Worm (Caenorhabditis elegans) whole organism, L4 larva: ENCODE measurements around the gene spig-9.

ENCODE experiments used
- D1046.2 ChIP-seq: fragments of 200-800 bp; sonication (Bioruptor generic); IDR thresholded peaks from 2 replicates; pipeline ENCODE4 v1.3.6; 2022; ENCODE audit warnings: missing genetic modification characterization, missing compliant biosample characterization
- F10B5.3 ChIP-seq: sonication (generic microtip); optimal IDR thresholded peaks from 2 replicates; lab custom pipeline; 2016; ENCODE audit warnings: mild to moderate bottlenecking, missing genetic modification characterization, missing compliant biosample characterization
- F26F4.8 ChIP-seq: fragments of 200-800 bp; sonication (Bioruptor generic); conservative IDR thresholded peaks from 2 replicates; pipeline ENCODE4 v1.3.6; 2022; ENCODE audit warnings: missing genetic modification characterization, missing compliant biosample characterization
- F44E2.7 ChIP-seq: fragments of 200-800 bp; sonication (Bioruptor generic); IDR thresholded peaks from 2 replicates; pipeline ENCODE4 v2.1.2; 2022; ENCODE audit warnings: missing genetic modification characterization, missing compliant biosample characterization
- R02D3.7 ChIP-seq: fragments of 150-350 bp; sonication (generic microtip); optimal IDR thresholded peaks from 3 replicates; lab custom pipeline; 2014; ENCODE audit warnings: missing biosample characterization, missing genetic modification characterization
- Y105C5A.15 ChIP-seq: fragments of 200-800 bp; sonication (Bioruptor generic); IDR thresholded peaks from 2 replicates; pipeline ENCODE4 v1.3.6; 2022; ENCODE audit warnings: missing genetic modification characterization, missing compliant biosample characterization
- ZK546.5 ChIP-seq, 2 experiments: sonication (generic microtip); optimal IDR thresholded peaks; 2 replicates each; lab custom pipeline; 2017; ENCODE audit warnings: missing biosample characterization in 2 of 2, missing genetic modification characterization in 2 of 2
- ceh-20 ChIP-seq: fragments of 200-800 bp; sonication (Bioruptor generic); IDR thresholded peaks from 2 replicates; pipeline ENCODE4 v1.3.6; 2022; ENCODE audit warnings: missing genetic modification reagents, missing genetic modification characterization, missing compliant biosample characterization
- cey-2 ChIP-seq: sonication (generic microtip); optimal IDR thresholded peaks from 3 replicates; lab custom pipeline; 2017; ENCODE audit warnings: missing genetic modification characterization, mild to moderate bottlenecking, missing compliant biosample characterization, antibody characterized with exemption, borderline replicate concordance; ENCODE audit not compliant: insufficient read depth
- daf-12 ChIP-seq: fragments of 150-350 bp; optimal IDR thresholded peaks from 2 replicates; lab custom pipeline; 2014; ENCODE audit warnings: missing biosample characterization, missing genetic modification reagents, missing genetic modification characterization
- daf-16 ChIP-seq, 3 experiments: sonication (generic microtip); optimal IDR thresholded peaks; 2 replicates each; lab custom pipeline; 2016 to 2017; ENCODE audit warnings: missing genetic modification characterization in 3 of 3, missing genetic modification reagents in 3 of 3, mild to moderate bottlenecking in 2 of 3, missing compliant biosample characterization in 2 of 3, missing biosample characterization in 1 of 3, moderate library complexity in 1 of 3
- dmd-6 ChIP-seq: fragments of 200-800 bp; sonication (Bioruptor generic); IDR thresholded peaks from 2 replicates; pipeline ENCODE4 v1.3.6; 2022; ENCODE audit warnings: missing genetic modification reagents, missing genetic modification characterization, missing compliant biosample characterization
- dpl-1 ChIP-seq: fragments of 150-350 bp; optimal IDR thresholded peaks from 2 replicates; lab custom pipeline; 2014; ENCODE audit warnings: missing biosample characterization, missing genetic modification reagents, missing genetic modification characterization
- duxl-1 ChIP-seq: sonication (generic microtip); optimal IDR thresholded peaks from 2 replicates; lab custom pipeline; 2016; ENCODE audit warnings: mild to moderate bottlenecking, missing genetic modification characterization, moderate library complexity, missing compliant biosample characterization; ENCODE audit not compliant: poor library complexity
- dve-1 ChIP-seq: sonication (generic microtip); optimal IDR thresholded peaks from 2 replicates; lab custom pipeline; 2017; ENCODE audit warnings: antibody characterized with exemption, mild to moderate bottlenecking, missing genetic modification characterization, missing compliant biosample characterization; ENCODE audit not compliant: insufficient read depth
- egl-27 ChIP-seq: sonication (generic microtip); optimal IDR thresholded peaks from 3 replicates; lab custom pipeline; 2017; ENCODE audit warnings: missing biosample characterization, missing genetic modification reagents, missing genetic modification characterization
- egl-43 ChIP-seq: fragments of 200-800 bp; sonication (Bioruptor generic); IDR thresholded peaks from 2 replicates; pipeline ENCODE4 v1.3.6; 2022; ENCODE audit warnings: missing genetic modification reagents, missing genetic modification characterization, missing compliant biosample characterization
- fkh-10 ChIP-seq: fragments of 150-350 bp; optimal IDR thresholded peaks from 2 replicates; lab custom pipeline; 2014; ENCODE audit warnings: missing biosample characterization, missing genetic modification reagents, missing genetic modification characterization
- gei-8 ChIP-seq: fragments of 200-800 bp; sonication (Bioruptor generic); optimal IDR thresholded peaks from 2 replicates; lab custom pipeline; 2018; ENCODE audit warnings: mild to moderate bottlenecking, missing genetic modification characterization, missing compliant biosample characterization
- lin-1 ChIP-seq: fragments of 200-800 bp; sonication (Bioruptor generic); IDR thresholded peaks from 2 replicates; pipeline ENCODE4 v1.3.6; 2022; ENCODE audit warnings: missing genetic modification reagents, missing genetic modification characterization, missing compliant biosample characterization
- lin-29 ChIP-seq: fragments of 200-800 bp; sonication (Bioruptor generic); IDR thresholded peaks from 2 replicates; pipeline ENCODE4 v1.3.6; 2022; ENCODE audit warnings: missing genetic modification reagents, missing genetic modification characterization, missing compliant biosample characterization
- lir-3 ChIP-seq: sonication (generic microtip); optimal IDR thresholded peaks from 2 replicates; lab custom pipeline; 2016; ENCODE audit warnings: mild to moderate bottlenecking, missing genetic modification characterization, missing compliant biosample characterization
- madf-5 ChIP-seq, 2 experiments: fragments of 200-800 bp; sonication (Bioruptor generic); IDR thresholded peaks; 2 replicates each; pipeline ENCODE4 v1.3.6; 2022; ENCODE audit warnings: missing compliant biosample characterization in 2 of 2, missing genetic modification characterization in 2 of 2
- mdt-29 ChIP-seq: fragments of 200-800 bp; sonication (Bioruptor generic); IDR thresholded peaks from 2 replicates; pipeline ENCODE4 v1.3.6; 2022; ENCODE audit warnings: missing genetic modification reagents, missing genetic modification characterization, missing compliant biosample characterization
- mes-2 ChIP-seq: sonication (generic microtip); optimal IDR thresholded peaks from 2 replicates; lab custom pipeline; 2016; ENCODE audit warnings: missing genotype, mild to moderate bottlenecking, missing genetic modification characterization, missing compliant biosample characterization; ENCODE audit not compliant: poor library complexity, severe bottlenecking
- mxl-2 ChIP-seq: fragments of 200-800 bp; sonication (Bioruptor generic); conservative IDR thresholded peaks from 2 replicates; pipeline ENCODE4 v1.3.6; 2022; ENCODE audit warnings: missing genetic modification reagents, missing genetic modification characterization, missing compliant biosample characterization
- mxl-3 ChIP-seq: fragments of 200-800 bp; sonication (Bioruptor generic); optimal IDR thresholded peaks from 2 replicates; lab custom pipeline; 2018; ENCODE audit warnings: mild to moderate bottlenecking, missing genetic modification characterization, missing compliant biosample characterization
- nhr-10 ChIP-seq: fragments of 150-350 bp; optimal IDR thresholded peaks from 2 replicates; lab custom pipeline; 2014; ENCODE audit warnings: missing biosample characterization, missing genetic modification characterization
- nhr-111 ChIP-seq: fragments of 200-800 bp; sonication (Bioruptor generic); optimal IDR thresholded peaks from 2 replicates; lab custom pipeline; 2018; ENCODE audit warnings: mild to moderate bottlenecking, missing genetic modification characterization, missing compliant biosample characterization
- nhr-237 ChIP-seq: sonication (generic microtip); optimal IDR thresholded peaks from 2 replicates; lab custom pipeline; 2017; ENCODE audit warnings: missing biosample characterization, missing genetic modification characterization
- nhr-25 ChIP-seq: sonication (generic microtip); optimal IDR thresholded peaks from 2 replicates; lab custom pipeline; 2017; ENCODE audit warnings: missing genetic modification characterization, mild to moderate bottlenecking, missing compliant biosample characterization, antibody characterized with exemption, moderate library complexity, borderline replicate concordance; ENCODE audit not compliant: insufficient read depth
- nhr-42 ChIP-seq: fragments of 200-800 bp; sonication (Bioruptor generic); IDR thresholded peaks from 2 replicates; pipeline ENCODE4 v1.3.6; 2022; ENCODE audit warnings: missing genetic modification characterization, missing compliant biosample characterization
- nhr-48 ChIP-seq: sonication (generic microtip); optimal IDR thresholded peaks from 2 replicates; lab custom pipeline; 2016; ENCODE audit warnings: mild to moderate bottlenecking, missing genetic modification characterization, missing compliant biosample characterization
- nhr-77 ChIP-seq: fragments of 150-350 bp; optimal IDR thresholded peaks from 2 replicates; lab custom pipeline; 2014; ENCODE audit warnings: missing biosample characterization, missing genetic modification characterization
- pha-4 ChIP-seq, 2 experiments: fragments of 150-350 bp in 1 of 2; fragments of 200-800 bp in 1 of 2; sonication (Bioruptor generic) in 1 of 2; IDR thresholded peaks in 1 of 2; optimal IDR thresholded peaks in 1 of 2; 2 replicates each; pipeline versions ENCODE4 v1.3.6 to Lab custom; 2014 to 2022; ENCODE audit warnings: missing genetic modification characterization in 2 of 2, missing genetic modification reagents in 2 of 2, missing biosample characterization in 1 of 2, missing compliant biosample characterization in 1 of 2
- pqm-1 ChIP-seq: sonication (generic microtip); optimal IDR thresholded peaks from 2 replicates; lab custom pipeline; 2017; ENCODE audit warnings: missing biosample characterization, missing genetic modification characterization
- saeg-2 ChIP-seq: fragments of 200-800 bp; sonication (Bioruptor generic); IDR thresholded peaks from 2 replicates; pipeline ENCODE4 v1.3.6; 2022; ENCODE audit warnings: missing genetic modification reagents, missing genetic modification characterization, missing compliant biosample characterization
- set-16 ChIP-seq: fragments of 200-800 bp; sonication (Bioruptor generic); IDR thresholded peaks from 2 replicates; pipeline ENCODE4 v1.3.6; 2022; ENCODE audit warnings: missing genetic modification reagents, missing genetic modification characterization, missing compliant biosample characterization
- skn-1 ChIP-seq: fragments of 150-350 bp; optimal IDR thresholded peaks from 2 replicates; lab custom pipeline; 2014; ENCODE audit warnings: missing biosample characterization, missing genetic modification characterization
- snpc-4 ChIP-seq: fragments of 150-350 bp; optimal IDR thresholded peaks from 2 replicates; lab custom pipeline; 2014; ENCODE audit warnings: missing biosample characterization, missing genetic modification characterization
- spr-1 ChIP-seq: sonication (generic microtip); optimal IDR thresholded peaks from 2 replicates; lab custom pipeline; 2016; ENCODE audit warnings: mild to moderate bottlenecking, missing genetic modification characterization, missing compliant biosample characterization
- tag-97 ChIP-seq: fragments of 200-800 bp; sonication (Bioruptor generic); IDR thresholded peaks from 2 replicates; pipeline ENCODE4 v1.3.6; 2022; ENCODE audit warnings: missing genetic modification characterization, missing compliant biosample characterization
- tra-1 ChIP-seq: fragments of 200-800 bp; sonication (Bioruptor generic); IDR thresholded peaks from 2 replicates; pipeline ENCODE4 v1.3.6; 2022; ENCODE audit warnings: missing genetic modification reagents, missing genetic modification characterization, missing compliant biosample characterization
- unc-39 ChIP-seq: sonication (generic microtip); optimal IDR thresholded peaks from 2 replicates; lab custom pipeline; 2017; ENCODE audit warnings: missing biosample characterization, missing genetic modification characterization
- unc-62 ChIP-seq, 3 experiments: fragments of 150-350 bp in 1 of 3; sonication (generic microtip); optimal IDR thresholded peaks in 2 of 3; peaks in 1 of 3; 1 replicate in 1 of 3; 2 replicates in 2 of 3; lab custom pipeline; 2014 to 2017; ENCODE audit warnings: missing biosample characterization in 3 of 3, missing genetic modification characterization in 3 of 3, missing genetic modification reagents in 3 of 3, missing genotype in 1 of 3
- vab-7 ChIP-seq: fragments of 200-800 bp; sonication (Bioruptor generic); IDR thresholded peaks from 2 replicates; pipeline ENCODE4 v1.3.6; 2022; ENCODE audit warnings: missing genetic modification reagents, missing genetic modification characterization, missing compliant biosample characterization
- zfp-3 ChIP-seq: fragments of 200-800 bp; sonication (Bioruptor generic); conservative IDR thresholded peaks from 2 replicates; pipeline ENCODE4 v1.3.6; 2022; ENCODE audit warnings: missing genetic modification reagents, missing genetic modification characterization, missing compliant biosample characterization
- zip-11 ChIP-seq: fragments of 200-800 bp; sonication (Bioruptor generic); IDR thresholded peaks from 2 replicates; pipeline ENCODE4 v1.3.6; 2022; ENCODE audit warnings: missing genetic modification characterization, missing compliant biosample characterization
- ztf-7 ChIP-seq: fragments of 150-350 bp; optimal IDR thresholded peaks from 2 replicates; lab custom pipeline; 2014; ENCODE audit warnings: missing biosample characterization, missing genetic modification characterization

spig-9 gene

ce11 chrV:13565197-13565596 lies 46.5 kb downstream of the spig-9 start (continued):
- TF ChIP-seq F10B5.3 (tag; lab: Kevin White, UChicago), result no peak
- TF ChIP-seq nhr-48 (tag; lab: Kevin White, UChicago), result peak; percentile 93
- no peak for TF ChIP-seq F26F4.8 (GFP tag; lab: Robert Waterston, UW)
- TF ChIP-seq skn-1 (tag; lab: Kevin White, UChicago), result no peak
- no peak for TF ChIP-seq egl-43 (GFP tag; lab: Robert Waterston, UW)
- peak; percentile 88 for TF ChIP-seq dmd-6
- TF ChIP-seq mxl-2 (GFP tag; lab: Robert Waterston, UW), result no peak
- TF ChIP-seq mes-2, result peak; percentile 82
- TF ChIP-seq ceh-20, result peak; percentile 68
- TF ChIP-seq nhr-77, result peak; percentile 89
- peak in 1 of 2 experiments; percentile 80 for TF ChIP-seq unc-62 (GFP tag; optimal IDR thresholded peaks at IDR 0.05 in 1 of 2; lab: Kevin White, UChicago)
- TF ChIP-seq unc-62 (tag; optimal IDR thresholded peaks at IDR 0.05; lab: Kevin White, UChicago), result no peak
- peak; percentile 20 for TF ChIP-seq nhr-10 (tag; lab: Kevin White, UChicago)
- TF ChIP-seq tag-97 (GFP tag; lab: Robert Waterston, UW), result no peak
- peak; percentile 81 for TF ChIP-seq pqm-1 (tag; lab: Kevin White, UChicago)
- no peak for TF ChIP-seq F44E2.7 (GFP tag; lab: Robert Waterston, UW)
- no peak for TF ChIP-seq daf-12 (tag; lab: Kevin White, UChicago)
- no peak for TF ChIP-seq unc-39 (tag; lab: Kevin White, UChicago)
- TF ChIP-seq pha-4 (GFP tag; IDR thresholded peaks at IDR 0.05; lab: Robert Waterston, UW), result peak; percentile 66
- peak; percentile 3 for TF ChIP-seq pha-4 (tag; optimal IDR thresholded peaks at IDR 0.05; lab: Kevin White, UChicago)
- TF ChIP-seq gei-8 (GFP tag; lab: Kevin White, UChicago), result no peak
- 0 out of 2 replicates have a peak, but pooled peaks have one; percentile 65 for TF ChIP-seq nhr-42 (GFP tag; lab: Robert Waterston, UW)
- TF ChIP-seq daf-16 (GFP tag; optimal IDR thresholded peaks at IDR 0.05; lab: Kevin White, UChicago), result peak in 1 of 2 experiments; percentile 33
- TF ChIP-seq daf-16 (tag; optimal IDR thresholded peaks at IDR 0.05; lab: Kevin White, UChicago), result peak; percentile 69
- TF ChIP-seq nhr-25 (tag; lab: Kevin White, UChicago), result peak; percentile 47
- peak; percentile 58; the same call in 1 of the 2 replicates for TF ChIP-seq tra-1 (GFP tag; lab: Robert Waterston, UW)
- TF ChIP-seq mdt-29, result peak; percentile 83
- TF ChIP-seq ZK546.5 (tag; optimal IDR thresholded peaks at IDR 0.05; lab: Kevin White, UChicago), result no peak
- peak; percentile 71; the same call in 1 of the 2 replicates for TF ChIP-seq saeg-2
- TF ChIP-seq nhr-111 (GFP tag; lab: Kevin White, UChicago), result no peak
- TF ChIP-seq lir-3 (tag; lab: Kevin White, UChicago), result no peak
- peak; percentile 53; the same call in 1 of the 2 replicates for TF ChIP-seq zfp-3 (GFP tag; lab: Robert Waterston, UW)
- TF ChIP-seq mxl-3, result peak; percentile 75
- no peak for TF ChIP-seq vab-7 (GFP tag; lab: Robert Waterston, UW)
- no peak for TF ChIP-seq R02D3.7
- TF ChIP-seq ztf-7, result peak; percentile 81
- peak; percentile 70 for TF ChIP-seq duxl-1 (tag; lab: Kevin White, UChicago)
- no peak for TF ChIP-seq Y105C5A.15 (GFP tag; lab: Robert Waterston, UW)
- no peak for TF ChIP-seq snpc-4 (tag; lab: Kevin White, UChicago)
- TF ChIP-seq cey-2 (tag; lab: Kevin White, UChicago), result peak; percentile 17
- TF ChIP-seq set-16 (GFP tag; lab: Robert Waterston, UW), result no peak
- no peak for TF ChIP-seq lin-29 (GFP tag; lab: Robert Waterston, UW)
- TF ChIP-seq egl-27 (tag; lab: Kevin White, UChicago), result no peak
- TF ChIP-seq spr-1, result peak; percentile 69
- peak; percentile 84 for TF ChIP-seq dpl-1
- TF ChIP-seq dve-1, result peak; percentile 99
- TF ChIP-seq nhr-237 (tag; lab: Kevin White, UChicago), result no peak
- TF ChIP-seq zip-11, result no peak
- TF ChIP-seq D1046.2 (GFP tag; lab: Robert Waterston, UW), result no peak
- TF ChIP-seq madf-5 (GFP tag; IDR thresholded peaks at IDR 0.05; lab: Robert Waterston, UW), result no peak
- TF ChIP-seq lin-1 (GFP tag; lab: Robert Waterston, UW), result peak; percentile 54; the same call in 1 of the 2 replicates
- peak; percentile 53 for TF ChIP-seq fkh-10 (GFP tag; lab: Kevin White, UChicago)
